Fruit fly (Drosophila melanogaster) whole organism, embryonic: Measurements from ENCODE around the gene CG44355.
A peak's percentile ranks its signal among the peaks of the same experiment; 100 is the strongest.

ENCODE experiments used
- ATbp ChIP-seq: fragments of 200-800 bp; sonication (Bioruptor generic); optimal IDR thresholded peaks from 2 replicates; lab custom pipeline; 2017; ENCODE audit warnings: missing biosample characterization, mild to moderate bottlenecking, missing genetic modification characterization, missing genetic modification reagents
- Abd-B ChIP-seq: fragments of 200-800 bp; sonication (Bioruptor generic); optimal IDR thresholded peaks from 2 replicates; lab custom pipeline; 2018; ENCODE audit warnings: missing biosample characterization, mild to moderate bottlenecking, missing genetic modification characterization, moderate library complexity
- CG10321 ChIP-seq: fragments of 200-800 bp; sonication (Bioruptor generic); IDR thresholded peaks from 2 replicates; pipeline ENCODE4 v1.3.6; 2022; ENCODE audit warnings: missing biosample characterization, missing genetic modification characterization
- CG11560 ChIP-seq: fragments of 200-800 bp; sonication (Bioruptor generic); IDR thresholded peaks from 3 replicates; pipeline ENCODE4 v1.3.6; 2022; ENCODE audit warnings: missing biosample characterization, missing genetic modification characterization
- CG13296 ChIP-seq: fragments of 200-800 bp; sonication (Bioruptor generic); optimal IDR thresholded peaks from 3 replicates; lab custom pipeline; 2018; ENCODE audit warnings: missing biosample characterization, mild to moderate bottlenecking, missing genetic modification characterization
- CG14441 ChIP-seq: fragments of 200-800 bp; sonication (Bioruptor generic); IDR thresholded peaks from 2 replicates; pipeline ENCODE4 v1.3.6; 2022; ENCODE audit warnings: missing biosample characterization, missing genetic modification characterization
- CG1647 ChIP-seq: fragments of 200-800 bp; sonication (Bioruptor generic); optimal IDR thresholded peaks from 3 replicates; lab custom pipeline; 2016; ENCODE audit warnings: missing biosample characterization, missing genetic modification characterization
- CG1792 ChIP-seq: fragments of 200-800 bp; sonication (Bioruptor generic); optimal IDR thresholded peaks from 2 replicates; lab custom pipeline; 2016; ENCODE audit warnings: missing biosample characterization, missing genetic modification characterization
- CG3065 ChIP-seq: fragments of 200-800 bp; sonication (Bioruptor generic); optimal IDR thresholded peaks from 2 replicates; lab custom pipeline; 2016; ENCODE audit warnings: missing biosample characterization, missing genetic modification characterization
- CG4404 ChIP-seq: fragments of 200-800 bp; sonication (Bioruptor generic); IDR thresholded peaks from 2 replicates; pipeline ENCODE4 v1.3.6; 2022; ENCODE audit warnings: missing biosample characterization, missing genetic modification characterization
- CG4820 ChIP-seq: fragments of 200-800 bp; sonication (Bioruptor generic); optimal IDR thresholded peaks from 3 replicates; lab custom pipeline; 2016; ENCODE audit warnings: missing biosample characterization, missing genetic modification characterization
- CG6254 ChIP-seq: fragments of 200-800 bp; sonication (Bioruptor generic); optimal IDR thresholded peaks from 3 replicates; lab custom pipeline; 2017; ENCODE audit warnings: mild to moderate bottlenecking, missing biosample characterization, missing genetic modification reagents, missing genetic modification characterization
- CG6791 ChIP-seq: fragments of 200-800 bp; sonication (Bioruptor generic); IDR thresholded peaks from 3 replicates; pipeline ENCODE4 v1.3.6; 2022; ENCODE audit warnings: missing biosample characterization, missing genetic modification characterization; ENCODE audit not compliant: partially characterized antibody
- CG6813 ChIP-seq: fragments of 200-800 bp; sonication (Bioruptor generic); optimal IDR thresholded peaks from 2 replicates; lab custom pipeline; 2017; ENCODE audit warnings: missing biosample characterization, missing genetic modification characterization, mild to moderate bottlenecking, moderate library complexity, missing genetic modification reagents
- CG7372 ChIP-seq: fragments of 200-800 bp; sonication (Bioruptor generic); IDR thresholded peaks from 2 replicates; pipeline ENCODE4 v1.3.6; 2022; ENCODE audit warnings: missing biosample characterization, missing genetic modification characterization
- CG9437 ChIP-seq: fragments of 200-800 bp; sonication (Bioruptor generic); optimal IDR thresholded peaks from 2 replicates; lab custom pipeline; 2018; ENCODE audit warnings: missing biosample characterization, mild to moderate bottlenecking, missing genetic modification characterization
- CG9727 ChIP-seq: fragments of 200-800 bp; sonication (Bioruptor generic); optimal IDR thresholded peaks from 3 replicates; lab custom pipeline; 2017; ENCODE audit warnings: missing biosample characterization, mild to moderate bottlenecking, missing genetic modification characterization
- Camta ChIP-seq: fragments of 200-800 bp; sonication (Bioruptor generic); optimal IDR thresholded peaks from 2 replicates; lab custom pipeline; 2016; ENCODE audit warnings: missing biosample characterization, missing genetic modification characterization
- Deaf1 ChIP-seq: fragments of 200-800 bp; optimal IDR thresholded peaks from 3 replicates; lab custom pipeline; 2019; ENCODE audit warnings: missing biosample characterization, mild to moderate bottlenecking, missing genetic modification characterization, moderate library complexity
- Dip3 ChIP-seq: fragments of 200-800 bp; sonication (Bioruptor generic); optimal IDR thresholded peaks from 3 replicates; lab custom pipeline; 2016; ENCODE audit warnings: missing biosample characterization, missing genetic modification characterization
- Doc2 ChIP-seq: fragments of 200-800 bp; sonication (Bioruptor generic); IDR thresholded peaks from 2 replicates; pipeline ENCODE4 v1.3.6; 2022; ENCODE audit warnings: missing biosample characterization, missing genetic modification characterization
- Doc3 ChIP-seq: fragments of 200-800 bp; sonication (Bioruptor generic); IDR thresholded peaks from 3 replicates; pipeline ENCODE4 v1.3.6; 2022; ENCODE audit warnings: missing biosample characterization, missing genetic modification characterization; ENCODE audit not compliant: partially characterized antibody
- Eip74EF ChIP-seq, 2 experiments: fragments of 200-800 bp in 1 of 2; fragments of >200 bp in 1 of 2; sonication (Bioruptor generic) in 1 of 2; optimal IDR thresholded peaks; 2 replicates each; lab custom pipeline; 2017 to 2019; ENCODE audit warnings: missing biosample characterization in 2 of 2, missing genetic modification characterization in 2 of 2, mild to moderate bottlenecking in 1 of 2, moderate library complexity in 1 of 2
- Ets97D ChIP-seq: fragments of 200-800 bp; sonication (Bioruptor generic); optimal IDR thresholded peaks from 3 replicates; lab custom pipeline; 2016; ENCODE audit warnings: missing biosample characterization, missing genetic modification characterization
- HmgD ChIP-seq: fragments of 200-800 bp; sonication (Bioruptor generic); optimal IDR thresholded peaks from 3 replicates; lab custom pipeline; 2016; ENCODE audit warnings: missing biosample characterization, missing genetic modification characterization
- HmgZ ChIP-seq: fragments of 200-800 bp; sonication (Bioruptor generic); optimal IDR thresholded peaks from 2 replicates; lab custom pipeline; 2018; ENCODE audit warnings: missing biosample characterization, mild to moderate bottlenecking, missing genetic modification characterization
- Lhr ChIP-seq: fragments of 200-800 bp; sonication (Bioruptor generic); optimal IDR thresholded peaks from 3 replicates; lab custom pipeline; 2017; ENCODE audit warnings: mild to moderate bottlenecking, missing biosample characterization, missing genetic modification reagents, missing genetic modification characterization
- Lpt ChIP-seq: fragments of >200 bp; optimal IDR thresholded peaks from 2 replicates; lab custom pipeline; 2018; ENCODE audit warnings: missing biosample characterization, missing genetic modification characterization
- Six4 ChIP-seq: fragments of 200-800 bp; sonication (Bioruptor generic); optimal IDR thresholded peaks from 2 replicates; lab custom pipeline; 2016; ENCODE audit warnings: missing biosample characterization, missing genetic modification characterization
- Spps ChIP-seq: fragments of 200-800 bp; sonication (Bioruptor generic); optimal IDR thresholded peaks from 2 replicates; lab custom pipeline; 2018; ENCODE audit warnings: missing biosample characterization, mild to moderate bottlenecking, missing genetic modification characterization
- Trl ChIP-seq, 3 experiments: fragments of >200 bp in 2 of 3; fragments of 200-800 bp in 1 of 3; sonication (Bioruptor generic) in 1 of 3; optimal IDR thresholded peaks; 2 replicates in 1 of 3; 3 replicates in 2 of 3; lab custom pipeline; 2016 to 2017; ENCODE audit warnings: missing biosample characterization in 1 of 3, missing genetic modification characterization in 1 of 3
- az2 ChIP-seq: fragments of 200-800 bp; sonication (Bioruptor generic); optimal IDR thresholded peaks from 3 replicates; lab custom pipeline; 2016; ENCODE audit warnings: missing biosample characterization, missing genetic modification characterization
- bigmax ChIP-seq: fragments of 200-800 bp; sonication (Bioruptor generic); optimal IDR thresholded peaks from 2 replicates; lab custom pipeline; 2018; ENCODE audit warnings: missing biosample characterization, mild to moderate bottlenecking, missing genetic modification characterization
- cato ChIP-seq: fragments of 200-800 bp; sonication (Bioruptor generic); optimal IDR thresholded peaks from 2 replicates; lab custom pipeline; 2016; ENCODE audit warnings: missing biosample characterization, missing genetic modification characterization, borderline replicate concordance
- dati ChIP-seq: fragments of 200-800 bp; sonication (Bioruptor generic); IDR thresholded peaks from 2 replicates; pipeline ENCODE4 v1.3.6; 2022; ENCODE audit warnings: missing biosample characterization, missing genetic modification characterization
- disco-r ChIP-seq: fragments of 200-800 bp; sonication (Bioruptor generic); optimal IDR thresholded peaks from 2 replicates; lab custom pipeline; 2016; ENCODE audit warnings: missing biosample characterization, missing genetic modification characterization
- fd64A ChIP-seq: fragments of 200-800 bp; sonication (Bioruptor generic); optimal IDR thresholded peaks from 3 replicates; lab custom pipeline; 2018; ENCODE audit warnings: missing biosample characterization, mild to moderate bottlenecking, missing genetic modification characterization
- gsb ChIP-seq: fragments of 200-800 bp; sonication (Bioruptor generic); IDR thresholded peaks from 2 replicates; pipeline ENCODE4 v1.3.6; 2022; ENCODE audit warnings: missing biosample characterization, missing genetic modification characterization
- gt ChIP-seq: fragments of 200-800 bp; sonication (Bioruptor generic); IDR thresholded peaks from 2 replicates; pipeline ENCODE4 v1.3.6; 2022; ENCODE audit warnings: missing biosample characterization, missing genetic modification characterization
- insv ChIP-seq, 2 experiments: fragments of 200-800 bp; sonication (Bioruptor generic); optimal IDR thresholded peaks; 3 replicates each; lab custom pipeline; 2016 to 2018; ENCODE audit warnings: missing biosample characterization in 2 of 2, missing genetic modification characterization in 2 of 2
- jumu ChIP-seq: fragments of 200-800 bp; sonication (Bioruptor generic); optimal IDR thresholded peaks from 3 replicates; lab custom pipeline; 2016; ENCODE audit warnings: missing biosample characterization, missing genetic modification characterization
- maf-S ChIP-seq: fragments of 200-800 bp; sonication (Bioruptor generic); optimal IDR thresholded peaks from 2 replicates; lab custom pipeline; 2016; ENCODE audit warnings: missing biosample characterization, missing genetic modification characterization
- nmo ChIP-seq: fragments of 200-800 bp; sonication (Bioruptor generic); optimal IDR thresholded peaks from 2 replicates; lab custom pipeline; 2018; ENCODE audit warnings: missing biosample characterization, mild to moderate bottlenecking, missing genetic modification characterization, moderate library complexity
- phol ChIP-seq: fragments of 200-800 bp; sonication (Bioruptor generic); optimal IDR thresholded peaks from 3 replicates; lab custom pipeline; 2018; ENCODE audit warnings: missing biosample characterization, mild to moderate bottlenecking, missing genetic modification characterization, moderate library complexity
- sc ChIP-seq, 3 experiments: fragments of >200 bp in 2 of 3; fragments of 200-800 bp in 1 of 3; sonication (Bioruptor generic) in 1 of 3; optimal IDR thresholded peaks; 2 replicates in 2 of 3; 3 replicates in 1 of 3; lab custom pipeline; 2017; ENCODE audit warnings: mild to moderate bottlenecking in 1 of 3, missing biosample characterization in 1 of 3, missing genetic modification characterization in 1 of 3, missing genetic modification reagents in 1 of 3
- sima ChIP-seq: fragments of 200-800 bp; sonication (Bioruptor generic); optimal IDR thresholded peaks from 2 replicates; lab custom pipeline; 2016; ENCODE audit warnings: missing biosample characterization, missing genetic modification characterization
- trh ChIP-seq: fragments of 200-800 bp; sonication (Bioruptor generic); optimal IDR thresholded peaks from 2 replicates; lab custom pipeline; 2016; ENCODE audit warnings: missing biosample characterization, missing genetic modification characterization
- zfh1 ChIP-seq: fragments of 200-800 bp; sonication (Bioruptor generic); IDR thresholded peaks from 3 replicates; pipeline ENCODE4 v1.3.6; 2022; ENCODE audit warnings: missing biosample characterization, missing genetic modification characterization

The CG44355 gene

dm6 chr3L:12277054-12277879 lies 33.3 kb upstream of the CG44355 start, which contains the start of the genes Sms and INPP5E (continued):
- TF ChIP-seq CG13296 (GFP tag; lab: Kevin White, UChicago) (peak; percentile 41), bigmax (GFP tag; lab: Kevin White, UChicago) (no peak), dati (GFP tag; lab: Robert Waterston, UW) (no peak), HmgZ (tag; lab: Kevin White, UChicago) (peak; percentile 52), CG4820 (GFP tag; lab: Kevin White, UChicago) (peak; percentile 33), sc (optimal IDR thresholded peaks at IDR 0.05; lab: Kevin White, UChicago) (no peak), sc (GFP tag; optimal IDR thresholded peaks at IDR 0.05; lab: Kevin White, UChicago) (no peak), Lhr (peak; percentile 30), CG1792 (no peak), ATbp (GFP tag; lab: Kevin White, UChicago) (no peak), CG11560 (no peak), Deaf1 (peak; percentile 40), Doc2 (GFP tag; lab: Robert Waterston, UW) (no peak), CG9727 (GFP tag; lab: Kevin White, UChicago) (peak; percentile 73), CG14441 (peak; percentile 61), Camta (GFP tag; lab: Kevin White, UChicago) (no peak), CG9437 (GFP tag; lab: Kevin White, UChicago) (peak; percentile 53), trh (GFP tag; lab: Kevin White, UChicago) (no peak), insv (GFP tag; optimal IDR thresholded peaks at IDR 0.05; lab: Kevin White, UChicago) (peak in 1 of 2 experiments; percentile 29), HmgD (GFP tag; lab: Kevin White, UChicago) (no peak), CG1647 (GFP tag; lab: Kevin White, UChicago) (no peak), CG6813 (GFP tag; lab: Kevin White, UChicago) (no peak), zfh1 (GFP tag; lab: Robert Waterston, UW) (peak; percentile 46; the same call in 1 of the 3 replicates), Eip74EF (GFP tag; optimal IDR thresholded peaks at IDR 0.05; lab: Kevin White, UChicago) (no peak), maf-S (GFP tag; lab: Kevin White, UChicago) (no peak), Lpt (GFP tag; lab: Kevin White, UChicago) (no peak), Ets97D (GFP tag; lab: Kevin White, UChicago) (peak; percentile 17), CG3065 (GFP tag; lab: Kevin White, UChicago) (no peak), jumu (no peak), CG6791 (GFP tag; lab: Robert Waterston, UW) (peak; percentile 89), CG7372 (GFP tag; lab: Robert Waterston, UW) (no peak), nmo (GFP tag; lab: Kevin White, UChicago) (peak; percentile 75), Doc3 (GFP tag; lab: Robert Waterston, UW) (peak; percentile 73; the same call in 2 of the 3 replicates), CG6254 (peak; percentile 11), gt (no peak), phol (tag; lab: Kevin White, UChicago) (peak; percentile 65), Six4 (peak; percentile 41), Spps (tag; lab: Kevin White, UChicago) (no peak), az2 (GFP tag; lab: Kevin White, UChicago) (peak; percentile 52), Trl (optimal IDR thresholded peaks at IDR 0.05; lab: Kevin White, UChicago) (no peak), Trl (GFP tag; optimal IDR thresholded peaks at IDR 0.05; lab: Kevin White, UChicago) (no peak), fd64A (GFP tag; lab: Kevin White, UChicago) (no peak), Dip3 (GFP tag; lab: Kevin White, UChicago) (no peak), cato (GFP tag; lab: Kevin White, UChicago) (peak; percentile 23), gsb (no peak), CG4404 (GFP tag; lab: Robert Waterston, UW) (peak; percentile 30; the same call in 1 of the 2 replicates), disco-r (GFP tag; lab: Kevin White, UChicago) (no peak), Abd-B (peak; percentile 44), CG10321 (GFP tag; lab: Robert Waterston, UW) (peak; percentile 10; the same call in 1 of the 2 replicates), sima (GFP tag; lab: Kevin White, UChicago) (no peak)
